Worm (Caenorhabditis elegans) whole organism, L1 larva: ENCODE data around the gene fmo-2.
A peak's percentile ranks its signal among the peaks of the same experiment; 100 is the strongest.

ENCODE experiments used
- C04F5.9 ChIP-seq: sonication (generic microtip); optimal IDR thresholded peaks from 2 replicates; lab custom pipeline; 2016; ENCODE audit warnings: missing genetic modification characterization, missing compliant biosample characterization
- ama-1 ChIP-seq: fragments of 150-350 bp; optimal IDR thresholded peaks from 2 replicates; lab custom pipeline; 2014
- blmp-1 ChIP-seq: fragments of 150-350 bp; optimal IDR thresholded peaks from 2 replicates; lab custom pipeline; 2014; ENCODE audit warnings: missing biosample characterization, missing genetic modification characterization
- ceh-63 ChIP-seq: fragments of 200-800 bp; sonication (Bioruptor generic); optimal IDR thresholded peaks from 2 replicates; lab custom pipeline; 2018; ENCODE audit warnings: mild to moderate bottlenecking, missing genetic modification characterization, missing compliant biosample characterization
- ceh-8 ChIP-seq: fragments of 200-800 bp; sonication (Bioruptor generic); optimal IDR thresholded peaks from 2 replicates; lab custom pipeline; 2018; ENCODE audit warnings: mild to moderate bottlenecking, missing genetic modification characterization, moderate library complexity, missing compliant biosample characterization
- ceh-82 ChIP-seq, 3 experiments: fragments of 150-350 bp in 1 of 3; sonication (generic microtip) in 2 of 3; optimal IDR thresholded peaks; 2 replicates each; lab custom pipeline; 2014 to 2017; ENCODE audit warnings: missing biosample characterization in 3 of 3, missing genetic modification characterization in 3 of 3
- ceh-90 ChIP-seq: sonication (generic microtip); optimal IDR thresholded peaks from 2 replicates; lab custom pipeline; 2016; ENCODE audit warnings: missing genetic modification characterization, missing compliant biosample characterization
- dpl-1 ChIP-seq, 3 experiments: fragments of 150-350 bp in 2 of 3; sonication (generic microtip) in 1 of 3; optimal IDR thresholded peaks; 2 replicates each; lab custom pipeline; 2014 to 2017; ENCODE audit warnings: missing biosample characterization in 3 of 3, missing genetic modification characterization in 3 of 3, missing genetic modification reagents in 3 of 3
- efl-3 ChIP-seq: fragments of 200-800 bp; sonication (Bioruptor generic); optimal IDR thresholded peaks from 2 replicates; lab custom pipeline; 2018; ENCODE audit warnings: mild to moderate bottlenecking, missing genetic modification characterization, missing compliant biosample characterization
- egl-13 ChIP-seq: sonication (generic microtip); optimal IDR thresholded peaks from 2 replicates; lab custom pipeline; 2016; ENCODE audit warnings: missing genotype, missing genetic modification reagents, missing genetic modification characterization, missing compliant biosample characterization
- egl-27 ChIP-seq, 2 experiments: fragments of 150-350 bp in 1 of 2; sonication (generic microtip); optimal IDR thresholded peaks; 3 replicates each; lab custom pipeline; 2017 to 2018; ENCODE audit warnings: missing biosample characterization in 2 of 2, missing genetic modification characterization in 2 of 2, missing genetic modification reagents in 2 of 2
- elt-2 ChIP-seq: sonication (generic microtip); optimal IDR thresholded peaks from 2 replicates; lab custom pipeline; 2016; ENCODE audit warnings: missing genetic modification characterization, mild to moderate bottlenecking, inconsistent platforms, missing compliant biosample characterization, missing genetic modification reagents
- ets-5 ChIP-seq: fragments of 200-800 bp; sonication (Bioruptor generic); IDR thresholded peaks from 2 replicates; pipeline ENCODE4 v1.3.6; 2022; ENCODE audit warnings: missing genetic modification characterization, missing compliant biosample characterization
- fos-1 ChIP-seq: fragments of 150-350 bp; optimal IDR thresholded peaks from 2 replicates; lab custom pipeline; 2014; ENCODE audit warnings: missing biosample characterization, missing genetic modification characterization
- grh-1 ChIP-seq: fragments of 200-800 bp; sonication (Bioruptor generic); IDR thresholded peaks from 2 replicates; pipeline ENCODE4 v1.3.6; 2022; ENCODE audit warnings: missing genetic modification reagents, missing genetic modification characterization, missing compliant biosample characterization
- hlh-17 ChIP-seq: fragments of 200-800 bp; sonication (Bioruptor generic); optimal IDR thresholded peaks from 2 replicates; lab custom pipeline; 2018; ENCODE audit warnings: missing genetic modification characterization, mild to moderate bottlenecking, missing compliant biosample characterization, moderate library complexity, borderline replicate concordance
- irx-1 ChIP-seq: sonication (generic microtip); optimal IDR thresholded peaks from 2 replicates; lab custom pipeline; 2016; ENCODE audit warnings: missing genetic modification characterization, missing compliant biosample characterization
- isw-1 ChIP-seq: fragments of 200-800 bp; sonication (Bioruptor generic); IDR thresholded peaks from 2 replicates; pipeline ENCODE4 v1.3.6; 2022; ENCODE audit warnings: missing genetic modification characterization, missing compliant biosample characterization
- jun-1 ChIP-seq: fragments of 150-350 bp; optimal IDR thresholded peaks from 2 replicates; lab custom pipeline; 2014; ENCODE audit warnings: missing biosample characterization, missing genetic modification reagents, missing genetic modification characterization
- lin-13 ChIP-seq: fragments of 150-350 bp; optimal IDR thresholded peaks from 2 replicates; lab custom pipeline; 2014; ENCODE audit warnings: missing biosample characterization, missing genetic modification reagents, missing genetic modification characterization
- lin-14 ChIP-seq: fragments of 200-800 bp; sonication (Bioruptor generic); optimal IDR thresholded peaks from 2 replicates; lab custom pipeline; 2018; ENCODE audit warnings: mild to moderate bottlenecking, missing genetic modification characterization, moderate library complexity, missing compliant biosample characterization
- lin-15B ChIP-seq: fragments of 150-350 bp; sonication (generic microtip); optimal IDR thresholded peaks from 3 replicates; lab custom pipeline; 2014; ENCODE audit warnings: missing biosample characterization, missing genetic modification characterization
- lin-35 ChIP-seq, 2 experiments: fragments of 150-350 bp; optimal IDR thresholded peaks; 2 replicates each; lab custom pipeline; 2014; ENCODE audit warnings: missing biosample characterization in 2 of 2, missing genetic modification characterization in 2 of 2, missing genetic modification reagents in 2 of 2
- lin-39 ChIP-seq: fragments of 150-350 bp; optimal IDR thresholded peaks from 2 replicates; lab custom pipeline; 2014; ENCODE audit warnings: missing biosample characterization, missing genetic modification reagents, missing genetic modification characterization
- lsy-2 ChIP-seq, 2 experiments: fragments of 150-350 bp; optimal IDR thresholded peaks; 2 replicates each; lab custom pipeline; 2014; ENCODE audit warnings: missing biosample characterization in 2 of 2, missing genetic modification characterization in 2 of 2
- mab-9 ChIP-seq: fragments of 200-800 bp; sonication (Bioruptor generic); IDR thresholded peaks from 2 replicates; pipeline ENCODE4 v1.3.6; 2022; ENCODE audit warnings: missing genetic modification reagents, missing genetic modification characterization, missing compliant biosample characterization
- mdl-1 ChIP-seq, 2 experiments: fragments of 150-350 bp; optimal IDR thresholded peaks; 2 replicates each; lab custom pipeline; 2014 to 2017; ENCODE audit warnings: missing biosample characterization in 2 of 2, missing genetic modification characterization in 2 of 2, inconsistent platforms in 1 of 2
- mef-2 ChIP-seq: fragments of 150-350 bp; optimal IDR thresholded peaks from 2 replicates; lab custom pipeline; 2014; ENCODE audit warnings: missing biosample characterization, missing genetic modification characterization
- mep-1 ChIP-seq: fragments of 150-350 bp; optimal IDR thresholded peaks from 2 replicates; lab custom pipeline; 2014; ENCODE audit warnings: missing biosample characterization, missing genetic modification characterization
- nhr-19 ChIP-seq: fragments of 200-800 bp; sonication (Bioruptor generic); conservative IDR thresholded peaks from 2 replicates; pipeline ENCODE4 v1.3.6; 2022; ENCODE audit warnings: missing genetic modification characterization, missing compliant biosample characterization
- nhr-237 ChIP-seq: fragments of 150-350 bp; optimal IDR thresholded peaks from 2 replicates; lab custom pipeline; 2014; ENCODE audit warnings: missing biosample characterization, missing genetic modification characterization
- nhr-28 ChIP-seq: fragments of 150-350 bp; optimal IDR thresholded peaks from 2 replicates; lab custom pipeline; 2014; ENCODE audit warnings: missing biosample characterization, missing genetic modification characterization
- nhr-47 ChIP-seq: sonication (generic microtip); optimal IDR thresholded peaks from 2 replicates; lab custom pipeline; 2016; ENCODE audit warnings: mild to moderate bottlenecking, missing genetic modification characterization, moderate library complexity, missing compliant biosample characterization
- nhr-71 ChIP-seq: sonication (generic microtip); optimal IDR thresholded peaks from 2 replicates; lab custom pipeline; 2016; ENCODE audit warnings: mild to moderate bottlenecking, missing genetic modification characterization, moderate library complexity, missing compliant biosample characterization
- nhr-77 ChIP-seq: fragments of 150-350 bp; optimal IDR thresholded peaks from 2 replicates; lab custom pipeline; 2014; ENCODE audit warnings: missing biosample characterization, missing genetic modification characterization
- nhr-84 ChIP-seq: sonication (generic microtip); optimal IDR thresholded peaks from 2 replicates; lab custom pipeline; 2017; ENCODE audit warnings: missing biosample characterization, missing genetic modification characterization
- nhr-85 ChIP-seq: sonication (generic microtip); peaks from one replicate; lab custom pipeline; 2016; ENCODE audit warnings: missing genetic modification characterization, inconsistent platforms, missing compliant biosample characterization
- pag-3 ChIP-seq: sonication (generic microtip); optimal IDR thresholded peaks from 2 replicates; lab custom pipeline; 2017; ENCODE audit warnings: missing genetic modification characterization, mild to moderate bottlenecking, missing compliant biosample characterization, antibody characterized with exemption, borderline replicate concordance; ENCODE audit not compliant: insufficient read depth
- pqm-1 ChIP-seq: sonication (generic microtip); optimal IDR thresholded peaks from 3 replicates; lab custom pipeline; 2017; ENCODE audit warnings: missing biosample characterization, missing genetic modification characterization
- rnt-1 ChIP-seq: sonication (generic microtip); optimal IDR thresholded peaks from 2 replicates; lab custom pipeline; 2016; ENCODE audit warnings: mild to moderate bottlenecking, missing genetic modification characterization, moderate library complexity, missing compliant biosample characterization
- skn-1 ChIP-seq: fragments of 150-350 bp; optimal IDR thresholded peaks from 2 replicates; lab custom pipeline; 2014; ENCODE audit warnings: missing biosample characterization, missing genetic modification characterization
- snpc-4 ChIP-seq: fragments of 150-350 bp; optimal IDR thresholded peaks from 2 replicates; lab custom pipeline; 2014; ENCODE audit warnings: missing biosample characterization, missing genetic modification characterization
- sox-4 ChIP-seq: sonication (generic microtip); optimal IDR thresholded peaks from 2 replicates; lab custom pipeline; 2016; ENCODE audit warnings: missing genetic modification characterization, missing compliant biosample characterization
- sptf-1 ChIP-seq: fragments of 150-350 bp; optimal IDR thresholded peaks from 2 replicates; lab custom pipeline; 2014; ENCODE audit warnings: missing biosample characterization, missing genetic modification characterization
- swsn-7 ChIP-seq: sonication (generic microtip); optimal IDR thresholded peaks from 2 replicates; lab custom pipeline; 2016; ENCODE audit warnings: missing genetic modification characterization, missing compliant biosample characterization
- tbx-2 ChIP-seq: sonication (generic microtip); optimal IDR thresholded peaks from 2 replicates; lab custom pipeline; 2016; ENCODE audit warnings: missing genetic modification characterization, missing compliant biosample characterization
- unc-86 ChIP-seq: sonication (generic microtip); optimal IDR thresholded peaks from 2 replicates; lab custom pipeline; 2016; ENCODE audit warnings: missing genetic modification characterization, missing compliant biosample characterization
- unc-98 ChIP-seq: fragments of 200-800 bp; sonication (Bioruptor generic); IDR thresholded peaks from 2 replicates; pipeline ENCODE4 v1.3.6; 2022; ENCODE audit warnings: missing genetic modification characterization, missing compliant biosample characterization
- xbp-1 ChIP-seq: sonication (generic microtip); optimal IDR thresholded peaks from 2 replicates; lab custom pipeline; 2016; ENCODE audit warnings: missing genetic modification characterization, missing compliant biosample characterization
- zip-4 ChIP-seq: fragments of 200-800 bp; sonication (Bioruptor generic); optimal IDR thresholded peaks from 2 replicates; lab custom pipeline; 2018; ENCODE audit warnings: mild to moderate bottlenecking, missing genetic modification characterization, moderate library complexity, missing compliant biosample characterization
- ztf-4 ChIP-seq: fragments of 150-350 bp; optimal IDR thresholded peaks from 2 replicates; lab custom pipeline; 2014; ENCODE audit warnings: missing biosample characterization, missing genetic modification characterization

Gene fmo-2

ce11 chrIV:10697022-10697979 is 15.0 kb downstream of the fmo-2 start, which contains the start of gene allo-1:
Gene allo-1, minus strand, starts transcription at chrIV:10697072.
- TF ChIP-seq mdl-1 (tag; optimal IDR thresholded peaks at IDR 0.05; lab: Kevin White, UChicago) (peak in 1 of 2 experiments; percentile 83), unc-86 (tag; lab: Kevin White, UChicago) (peak; percentile 23), lin-14 (peak; percentile 97), lin-13 (GFP tag; lab: Kevin White, UChicago) (peak; percentile 53), nhr-237 (no peak), nhr-71 (peak; percentile 87), ets-5 (GFP tag; lab: Robert Waterston, UW) (no peak), ztf-4 (tag; lab: Kevin White, UChicago) (no peak), sptf-1 (tag; lab: Kevin White, UChicago) (no peak), nhr-19 (GFP tag; lab: Robert Waterston, UW) (peak; percentile 70), irx-1 (tag; lab: Kevin White, UChicago) (peak; percentile 22), C04F5.9 (tag; lab: Kevin White, UChicago) (no peak), lin-35 (GFP tag; optimal IDR thresholded peaks at IDR 0.05; lab: Kevin White, UChicago) (peak; percentile 79 to 90), unc-98 (GFP tag; lab: Robert Waterston, UW) (0 out of 2 replicates have a peak, but pooled peaks have one; percentile 32), hlh-17 (GFP tag; lab: Kevin White, UChicago) (no peak), nhr-77 (tag; lab: Kevin White, UChicago) (peak; percentile 32), isw-1 (GFP tag; lab: Robert Waterston, UW) (peak; percentile 7; the same call in 1 of the 2 replicates), lin-15B (tag; lab: Kevin White, UChicago) (no peak), pqm-1 (tag; lab: Kevin White, UChicago) (no peak), ceh-63 (GFP tag; lab: Kevin White, UChicago) (no peak), mep-1 (tag; lab: Kevin White, UChicago) (peak; percentile 67), zip-4 (peak; percentile 2), nhr-28 (tag; lab: Kevin White, UChicago) (no peak), tbx-2 (tag; lab: Kevin White, UChicago) (peak; percentile 33), skn-1 (tag; lab: Kevin White, UChicago) (peak; percentile 71), efl-3 (GFP tag; lab: Kevin White, UChicago) (no peak), nhr-47 (peak; percentile 53), ceh-82 (tag; optimal IDR thresholded peaks at IDR 0.05; lab: Kevin White, UChicago) (peak in 1 of 3 experiments; percentile 77), grh-1 (GFP tag; lab: Robert Waterston, UW) (peak; percentile 37), egl-13 (no peak), rnt-1 (tag; lab: Kevin White, UChicago) (peak; percentile 80), blmp-1 (tag; lab: Kevin White, UChicago) (no peak), elt-2 (peak; percentile 32), egl-27 (tag; optimal IDR thresholded peaks at IDR 0.05; lab: Kevin White, UChicago) (peak in 1 of 2 experiments; percentile 52), ama-1 (no peak), nhr-84 (tag; lab: Kevin White, UChicago) (no peak), ceh-90 (no peak), pag-3 (tag; lab: Kevin White, UChicago) (peak; percentile 48), nhr-85 (tag; lab: Kevin White, UChicago) (peak; percentile 94), sox-4 (tag; lab: Kevin White, UChicago) (no peak), fos-1 (tag; lab: Kevin White, UChicago) (peak; percentile 84), mab-9 (GFP tag; lab: Robert Waterston, UW) (no peak), lsy-2 (tag; optimal IDR thresholded peaks at IDR 0.05; lab: Kevin White, UChicago) (peak; percentile 66 to 86), swsn-7 (tag; lab: Kevin White, UChicago) (peak; percentile 44), lin-39 (no peak), ceh-8 (no peak), mef-2 (no peak), jun-1 (tag; lab: Kevin White, UChicago) (peak; percentile 84), dpl-1 (GFP tag; optimal IDR thresholded peaks at IDR 0.05; lab: Kevin White, UChicago) (peak; percentile 82 to 88 (median 85)), xbp-1 (tag; lab: Kevin White, UChicago) (peak; percentile 46), snpc-4 (tag; lab: Kevin White, UChicago) (peak; percentile 66)
